Worm (Caenorhabditis elegans) whole organism, midembryonic: Measurements from ENCODE around the gene lido-10.

Experiments used
- T22C8.4 ChIP-seq: fragments of 200-800 bp; sonication (Bioruptor generic); IDR thresholded peaks from 2 replicates; pipeline ENCODE4 v1.3.6; 2022; ENCODE audit warnings: missing genetic modification characterization, missing compliant biosample characterization
- flt-1 ChIP-seq: fragments of 200-800 bp; sonication (Bioruptor generic); IDR thresholded peaks from 2 replicates; pipeline ENCODE4 v1.3.6; 2022; ENCODE audit warnings: missing genetic modification characterization, missing compliant biosample characterization
- med-1 ChIP-seq: sonication (generic microtip); optimal IDR thresholded peaks from 2 replicates; lab custom pipeline; 2017; ENCODE audit warnings: missing genetic modification characterization, mild to moderate bottlenecking, missing compliant biosample characterization, antibody characterized with exemption, missing genetic modification reagents; ENCODE audit not compliant: insufficient read depth
- ref-1 ChIP-seq: fragments of 200-800 bp; sonication (Bioruptor generic); conservative IDR thresholded peaks from 2 replicates; pipeline ENCODE4 v1.3.6; 2022; ENCODE audit warnings: missing genetic modification reagents, missing genetic modification characterization, missing compliant biosample characterization
- tab-1 ChIP-seq: fragments of 200-800 bp; sonication (Bioruptor generic); IDR thresholded peaks from 2 replicates; pipeline ENCODE4 v1.3.6; 2022; ENCODE audit warnings: missing genetic modification characterization, missing compliant biosample characterization
- ztf-23 ChIP-seq: fragments of 200-800 bp; sonication (Bioruptor generic); IDR thresholded peaks from 2 replicates; pipeline ENCODE4 v1.3.6; 2022; ENCODE audit warnings: missing genetic modification reagents, missing genetic modification characterization, missing compliant biosample characterization
- ztf-29 ChIP-seq: fragments of 200-800 bp; sonication (Bioruptor generic); IDR thresholded peaks from 2 replicates; pipeline ENCODE4 v1.3.6; 2022; ENCODE audit warnings: missing genetic modification reagents, missing genetic modification characterization, missing compliant biosample characterization

ce11 chrII:3034914-3035313 lies 32.6 kb downstream of the lido-10 start:
- TF ChIP-seq med-1 (GFP tag; lab: Kevin White, UChicago) (no peak), T22C8.4 (0 out of 2 replicates have a peak, but pooled peaks have one; percentile 30), ref-1 (GFP tag; lab: Robert Waterston, UW) (no peak), ztf-23 (GFP tag; lab: Robert Waterston, UW) (no peak), flt-1 (GFP tag; lab: Robert Waterston, UW) (no peak), tab-1 (no peak), ztf-29 (GFP tag; lab: Robert Waterston, UW) (no peak)
